Fruit fly (Drosophila melanogaster) whole organism, pupa: ENCODE measurements around the gene CG13937.

Source experiments
- CG10348 ChIP-seq: fragments of 200-800 bp; sonication (Bioruptor generic); IDR thresholded peaks from 2 replicates; pipeline ENCODE4 v1.3.6; 2022; ENCODE audit warnings: missing biosample characterization, missing genetic modification characterization
- CG12605 ChIP-seq: fragments of 200-800 bp; sonication (Bioruptor generic); IDR thresholded peaks from 2 replicates; pipeline ENCODE4 v1.3.6; 2022; ENCODE audit warnings: missing biosample characterization, missing genetic modification characterization
- CG13204 ChIP-seq: fragments of 200-800 bp; sonication (Bioruptor generic); optimal IDR thresholded peaks from 2 replicates; lab custom pipeline; 2018; ENCODE audit warnings: missing biosample characterization, mild to moderate bottlenecking, missing genetic modification characterization, moderate library complexity
- CG14655 ChIP-seq: fragments of 200-800 bp; sonication (Bioruptor generic); optimal IDR thresholded peaks from 3 replicates; lab custom pipeline; 2017; ENCODE audit warnings: mild to moderate bottlenecking, missing biosample characterization, missing genetic modification reagents, missing genetic modification characterization
- CG15710 ChIP-seq: fragments of 200-800 bp; sonication (Bioruptor generic); optimal IDR thresholded peaks from 2 replicates; lab custom pipeline; 2018; ENCODE audit warnings: missing biosample characterization, mild to moderate bottlenecking, missing genetic modification characterization, moderate library complexity
- CG17806 ChIP-seq: fragments of 200-800 bp; sonication (Bioruptor generic); optimal IDR thresholded peaks from 2 replicates; lab custom pipeline; 2018; ENCODE audit warnings: missing biosample characterization, mild to moderate bottlenecking, missing genetic modification characterization, moderate library complexity
- CG32121 ChIP-seq: fragments of 200-800 bp; sonication (Bioruptor generic); IDR thresholded peaks from 2 replicates; pipeline ENCODE4 v1.3.6; 2022; ENCODE audit warnings: missing biosample characterization, missing genetic modification characterization
- CG34367 ChIP-seq: fragments of 200-800 bp; sonication (Bioruptor generic); optimal IDR thresholded peaks from 2 replicates; lab custom pipeline; 2018; ENCODE audit warnings: missing biosample characterization, mild to moderate bottlenecking, missing genetic modification characterization
- CG4496 ChIP-seq: fragments of 200-800 bp; sonication (Bioruptor generic); IDR thresholded peaks from 3 replicates; pipeline ENCODE4 v1.3.6; 2022; ENCODE audit warnings: missing biosample characterization, missing genetic modification characterization
- CG8159 ChIP-seq: fragments of 200-800 bp; sonication (Bioruptor generic); optimal IDR thresholded peaks from 3 replicates; lab custom pipeline; 2018; ENCODE audit warnings: missing biosample characterization, mild to moderate bottlenecking, missing genetic modification characterization, moderate library complexity
- CG8301 ChIP-seq: fragments of 200-800 bp; sonication (Bioruptor generic); optimal IDR thresholded peaks from 2 replicates; lab custom pipeline; 2018; ENCODE audit warnings: missing biosample characterization, mild to moderate bottlenecking, missing genetic modification characterization
- CG9948 ChIP-seq: fragments of 200-800 bp; sonication (Bioruptor generic); optimal IDR thresholded peaks from 2 replicates; lab custom pipeline; 2018; ENCODE audit warnings: missing biosample characterization, mild to moderate bottlenecking, missing genetic modification characterization, moderate library complexity
- D1 ChIP-seq: fragments of 200-800 bp; sonication (Bioruptor generic); optimal IDR thresholded peaks from 2 replicates; lab custom pipeline; 2018; ENCODE audit warnings: missing biosample characterization, mild to moderate bottlenecking, missing genetic modification characterization, moderate library complexity
- EcR ChIP-seq: fragments of 200-800 bp; sonication (Bioruptor generic); optimal IDR thresholded peaks from 3 replicates; lab custom pipeline; 2019; ENCODE audit warnings: missing biosample characterization, missing genetic modification characterization, mild to moderate bottlenecking, moderate library complexity, missing genetic modification reagents
- Ets98B ChIP-seq: fragments of 200-800 bp; sonication (Bioruptor generic); IDR thresholded peaks from 2 replicates; pipeline ENCODE4 v1.3.6; 2022; ENCODE audit warnings: missing biosample characterization, missing genetic modification characterization
- Pif1A ChIP-seq: fragments of 200-800 bp; sonication (Bioruptor generic); optimal IDR thresholded peaks from 3 replicates; lab custom pipeline; 2016; ENCODE audit warnings: missing biosample characterization, missing genetic modification characterization
- Pif1B ChIP-seq: fragments of 200-800 bp; sonication (Bioruptor generic); optimal IDR thresholded peaks from 3 replicates; lab custom pipeline; 2016; ENCODE audit warnings: missing biosample characterization, missing genetic modification characterization
- Snoo ChIP-seq: fragments of 200-800 bp; sonication (Bioruptor generic); optimal IDR thresholded peaks from 3 replicates; lab custom pipeline; 2017; ENCODE audit warnings: missing biosample characterization, mild to moderate bottlenecking, missing genetic modification characterization, inconsistent platforms
- fd96Ca ChIP-seq: fragments of 200-800 bp; sonication (Bioruptor generic); IDR thresholded peaks from 3 replicates; pipeline ENCODE4 v1.3.6; 2022; ENCODE audit warnings: missing biosample characterization, missing genetic modification characterization
- gl ChIP-seq: fragments of 200-800 bp; sonication (Bioruptor generic); optimal IDR thresholded peaks from 2 replicates; lab custom pipeline; 2018; ENCODE audit warnings: missing biosample characterization, mild to moderate bottlenecking, missing genetic modification characterization
- rn ChIP-seq: fragments of 200-800 bp; sonication (Bioruptor generic); IDR thresholded peaks from 2 replicates; pipeline ENCODE4 v1.3.6; 2022; ENCODE audit warnings: missing biosample characterization, missing genetic modification characterization

The CG13937 gene

DNA sequence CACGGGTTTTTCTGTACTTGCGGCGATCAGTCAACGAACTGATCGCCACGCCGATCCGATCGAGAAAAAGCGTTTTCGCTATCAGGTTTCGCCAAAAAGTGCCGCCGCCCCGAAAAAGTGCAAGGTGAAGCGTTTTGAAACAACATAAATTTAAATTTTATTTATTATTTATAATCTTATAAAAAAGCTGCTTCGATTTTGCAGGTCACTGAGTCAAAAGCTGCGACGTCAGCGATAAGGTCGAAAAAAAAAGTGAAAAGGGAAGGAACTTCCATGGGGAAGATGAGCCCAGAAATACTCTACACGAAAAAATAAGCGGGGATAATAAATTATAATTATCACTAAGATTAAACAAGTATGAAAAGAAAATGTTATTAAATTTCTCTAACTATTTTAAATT lies 14.9 kb upstream of the CG13937 start:
- no peak for TF ChIP-seq CG9948 (tag; lab: Kevin White, UChicago)
- no peak for TF ChIP-seq gl
- TF ChIP-seq CG32121 (GFP tag; lab: Robert Waterston, UW), result no peak
- no peak for TF ChIP-seq Ets98B
- no peak for TF ChIP-seq EcR (GFP tag; lab: Kevin White, UChicago)
- no peak for TF ChIP-seq CG13204 (GFP tag; lab: Kevin White, UChicago)
- no peak for TF ChIP-seq CG4496 (GFP tag; lab: Robert Waterston, UW)

DNA sequence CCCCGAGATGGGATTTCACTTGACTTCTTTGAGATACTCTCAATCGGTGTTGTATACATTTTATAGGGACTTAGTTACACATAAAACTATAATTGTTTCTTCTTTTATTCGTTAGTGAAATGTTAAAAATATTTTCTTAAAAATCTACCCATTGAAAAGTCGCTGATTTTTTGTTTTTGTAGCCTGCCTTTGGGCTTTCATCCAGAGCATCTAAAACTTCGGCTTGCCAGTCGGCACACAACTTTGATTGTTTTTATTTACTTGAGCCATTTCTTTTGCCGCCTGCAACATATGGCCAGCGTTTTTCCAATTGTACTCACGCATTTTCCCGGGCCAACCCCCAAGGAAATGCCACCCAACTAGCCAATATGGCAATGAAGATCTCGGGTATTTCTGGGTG lies 9.1 kb upstream of the CG13937 start:
- no peak for TF ChIP-seq Snoo (tag; lab: Kevin White, UChicago)
- no peak for TF ChIP-seq EcR (GFP tag; lab: Kevin White, UChicago)
- no peak for TF ChIP-seq CG17806 (tag; lab: Kevin White, UChicago)
- TF ChIP-seq D1 (tag; lab: Kevin White, UChicago), result no peak
- no peak for TF ChIP-seq gl
- TF ChIP-seq fd96Ca (GFP tag; lab: Robert Waterston, UW), result no peak
- no peak for TF ChIP-seq CG12605 (GFP tag; lab: Robert Waterston, UW)
- no peak for TF ChIP-seq CG32121 (GFP tag; lab: Robert Waterston, UW)
- no peak for TF ChIP-seq CG14655 (GFP tag; lab: Kevin White, UChicago)
- TF ChIP-seq Pif1A, result no peak
- TF ChIP-seq CG15710, result no peak
- TF ChIP-seq Pif1B (GFP tag; lab: Kevin White, UChicago), result no peak
- no peak for TF ChIP-seq CG34367 (tag; lab: Kevin White, UChicago)
- TF ChIP-seq CG13204 (GFP tag; lab: Kevin White, UChicago), result no peak
- no peak for TF ChIP-seq Ets98B
- TF ChIP-seq CG9948 (tag; lab: Kevin White, UChicago), result no peak
- TF ChIP-seq CG8159 (tag; lab: Kevin White, UChicago), result no peak
- TF ChIP-seq CG10348, result no peak
- TF ChIP-seq CG4496 (GFP tag; lab: Robert Waterston, UW), result no peak

DNA sequence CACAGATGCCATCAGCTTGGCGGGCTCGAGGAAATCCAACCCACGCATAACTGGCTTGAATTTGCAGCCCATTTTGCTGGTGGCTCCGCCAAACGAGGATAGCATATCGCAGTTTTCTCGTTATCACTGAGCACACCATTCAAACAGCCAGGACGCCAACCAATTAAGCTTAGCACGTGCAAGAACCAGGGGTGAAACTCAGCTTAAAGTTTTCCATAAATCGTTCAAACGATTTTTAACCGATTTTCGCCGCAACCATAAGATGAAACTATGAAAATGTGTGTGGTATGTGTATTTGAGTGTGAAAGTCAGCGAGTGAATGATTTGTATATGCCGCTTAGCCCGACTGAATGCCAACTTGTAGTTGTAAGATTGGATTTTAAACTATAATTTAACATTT lies 8.1 kb upstream of the CG13937 start:
- TF ChIP-seq rn (no peak), gl (no peak), CG4496 (GFP tag; lab: Robert Waterston, UW) (peak; percentile 25; the same call in 1 of the 3 replicates), fd96Ca (GFP tag; lab: Robert Waterston, UW) (no peak), CG34367 (tag; lab: Kevin White, UChicago) (no peak), Pif1A (no peak), CG10348 (no peak)

DNA sequence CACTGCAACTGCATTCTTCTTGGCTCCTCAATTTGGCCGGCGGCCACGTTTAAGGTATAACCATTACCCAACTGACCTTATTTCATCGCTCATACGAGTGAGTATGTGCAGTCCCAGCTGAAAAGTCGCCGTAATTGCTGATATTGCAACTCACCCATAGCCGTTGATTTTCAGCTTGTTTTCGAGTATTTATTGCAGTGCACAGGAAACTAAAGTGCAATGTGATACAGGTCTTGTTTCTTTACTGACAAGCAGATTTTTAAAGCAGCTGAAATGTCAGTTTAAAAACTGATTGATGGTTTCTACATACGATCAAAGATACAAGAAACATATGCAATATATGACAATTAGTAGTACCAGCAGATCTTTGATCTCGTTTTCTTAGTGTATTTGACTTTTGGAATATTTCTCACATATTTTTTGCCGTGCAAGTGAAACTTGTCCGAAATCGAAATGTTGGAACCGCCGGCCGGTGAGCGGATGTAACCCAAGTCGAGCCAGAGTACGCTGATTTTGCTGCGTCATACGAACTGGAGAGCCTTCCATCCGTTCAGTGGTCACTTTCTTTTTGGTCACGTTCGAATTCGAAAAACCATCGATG lies 5.2 kb upstream of the CG13937 start:
- TF ChIP-seq CG32121 (GFP tag; lab: Robert Waterston, UW) (no peak), CG10348 (no peak), CG17806 (tag; lab: Kevin White, UChicago) (no peak), fd96Ca (GFP tag; lab: Robert Waterston, UW) (no peak), CG34367 (tag; lab: Kevin White, UChicago) (no peak)
- TF ChIP-seq, all 21 proteins: peak for 0

DNA sequence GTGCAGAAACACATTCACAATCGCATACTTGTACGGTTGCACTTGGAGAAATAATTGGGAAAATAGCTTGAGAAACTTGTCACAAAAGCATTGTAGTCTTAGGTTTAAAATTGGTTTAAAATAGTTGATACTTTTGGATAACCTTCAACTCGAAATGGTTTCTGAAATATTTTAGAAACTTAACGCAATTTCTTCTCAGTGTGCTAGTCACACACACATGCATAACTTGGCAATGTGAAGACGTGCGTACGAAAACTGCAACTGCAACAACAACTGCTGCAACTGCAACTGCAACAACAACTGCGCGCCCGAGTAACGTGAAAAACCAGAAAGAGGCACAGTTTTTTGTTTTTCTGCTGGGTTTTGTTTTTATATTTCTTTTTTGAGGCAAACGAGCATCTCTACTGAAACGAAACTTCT lies 3.3 kb upstream of the CG13937 start:
- TF ChIP-seq EcR (GFP tag; lab: Kevin White, UChicago), result no peak
- peak; percentile 98 for TF ChIP-seq CG8159 (tag; lab: Kevin White, UChicago)
- peak; percentile 97 for TF ChIP-seq Pif1B (GFP tag; lab: Kevin White, UChicago)
- peak; percentile 97 for TF ChIP-seq CG12605 (GFP tag; lab: Robert Waterston, UW)
- peak; percentile 91 for TF ChIP-seq CG13204 (GFP tag; lab: Kevin White, UChicago)
- peak; percentile 92 for TF ChIP-seq CG10348
- TF ChIP-seq CG15710, result peak; percentile 97
- TF ChIP-seq CG34367 (tag; lab: Kevin White, UChicago), result peak; percentile 98
- peak; percentile 96 for TF ChIP-seq CG9948 (tag; lab: Kevin White, UChicago)
- peak; percentile 97 for TF ChIP-seq rn
- TF ChIP-seq Snoo (tag; lab: Kevin White, UChicago), result peak; percentile 92
- peak; percentile 99 for TF ChIP-seq CG8301 (tag; lab: Kevin White, UChicago)
- TF ChIP-seq CG17806 (tag; lab: Kevin White, UChicago), result peak; percentile 98
- TF ChIP-seq Ets98B, result peak; percentile 99
- peak; percentile 98 for TF ChIP-seq Pif1A
- peak; percentile 99 for TF ChIP-seq CG4496 (GFP tag; lab: Robert Waterston, UW)
- TF ChIP-seq CG32121 (GFP tag; lab: Robert Waterston, UW), result peak; percentile 99
- peak; percentile 98 for TF ChIP-seq fd96Ca (GFP tag; lab: Robert Waterston, UW)
- peak; percentile 95 for TF ChIP-seq gl
- peak; percentile 90 for TF ChIP-seq D1 (tag; lab: Kevin White, UChicago)
- TF ChIP-seq CG14655 (GFP tag; lab: Kevin White, UChicago), result peak; percentile 99

DNA sequence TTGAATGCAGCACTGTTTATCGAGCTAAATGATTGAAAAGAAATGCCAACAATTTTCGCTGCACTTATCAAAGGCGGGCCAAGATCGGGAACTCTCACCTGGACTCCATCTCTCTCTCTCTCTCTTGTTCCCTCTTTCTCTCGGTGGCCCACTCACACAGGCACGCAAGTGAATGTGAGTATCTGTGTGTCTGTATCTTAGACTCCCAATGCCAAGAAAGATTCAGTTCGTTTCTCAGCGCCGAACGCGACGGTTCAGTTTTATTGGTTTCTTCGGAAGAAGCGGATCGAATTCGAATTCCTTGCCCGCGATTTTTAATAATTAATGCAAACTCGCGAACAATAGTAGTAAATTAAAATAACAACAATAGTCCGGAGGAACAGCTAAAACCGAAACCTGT lies 2.6 kb upstream of the CG13937 start, which contains the start of gene Tmhs:
Tmhs (plus strand) TSS at position 222 of the 400 bp plus-strand sequence.
- TF ChIP-seq Snoo (tag; lab: Kevin White, UChicago), result no peak
- peak; percentile 19; the same call in 1 of the 2 replicates for TF ChIP-seq Ets98B
- TF ChIP-seq CG8159 (tag; lab: Kevin White, UChicago), result no peak
